Fruit fly (Drosophila melanogaster): Measurements from ENCODE around the gene Pfdn6.

DNA sequence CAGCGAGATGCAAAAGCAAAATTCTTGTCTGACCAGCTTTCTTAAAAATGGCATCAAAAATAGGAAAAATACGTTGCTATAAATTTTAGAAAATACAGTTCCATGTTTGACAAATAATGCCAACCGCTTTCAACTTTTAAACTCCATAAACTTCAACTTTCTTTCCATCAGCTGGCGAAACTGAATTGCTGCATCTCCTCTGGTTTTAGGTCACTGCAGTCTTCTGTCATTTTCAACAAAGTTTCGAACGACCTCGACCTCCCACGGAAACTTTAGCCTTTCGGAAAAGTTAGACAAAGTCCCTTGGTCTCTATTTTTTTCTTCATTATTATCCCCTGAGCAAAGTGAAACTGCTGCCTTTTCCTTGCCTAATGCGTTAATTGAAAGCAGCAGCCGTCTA, 32.2 kb downstream of the Pfdn6 start, which contains the start of gene CG42263:
- TF ChIP-seq CG13204 (GFP tag; optimal IDR thresholded peaks at IDR 0.05), result no peak
- TF ChIP-seq fd96Ca (GFP tag; IDR thresholded peaks at IDR 0.05), result no peak
- TF ChIP-seq CG32121 (GFP tag; IDR thresholded peaks at IDR 0.05), result no peak
- no peak for TF ChIP-seq CG15710 (tag; optimal IDR thresholded peaks at IDR 0.05)
- no peak for TF ChIP-seq Ets98B (GFP tag; IDR thresholded peaks at IDR 0.05)
- TF ChIP-seq EcR (GFP tag; optimal IDR thresholded peaks at IDR 0.05), result no peak
- TF ChIP-seq gl (tag; optimal IDR thresholded peaks at IDR 0.05), result no peak
- no peak for TF ChIP-seq Pif1A (GFP tag; optimal IDR thresholded peaks at IDR 0.05)
- TF ChIP-seq CG8159 (tag; optimal IDR thresholded peaks at IDR 0.05), result no peak
- TF ChIP-seq CG34367 (tag; optimal IDR thresholded peaks at IDR 0.05), result no peak
